Fruit fly (Drosophila melanogaster) Kc167 (cell line): ENCODE data around the gene btsz.

Experiments used
- Myc ChIP-seq: fragments of >200 bp; optimal IDR thresholded peaks from 2 replicates; lab custom pipeline; 2017; ENCODE audit warnings: missing external identifiers
- Sin3A ChIP-seq: fragments of >200 bp; optimal IDR thresholded peaks from 2 replicates; lab custom pipeline; 2018; ENCODE audit warnings: missing external identifiers
- h ChIP-seq: fragments of >200 bp; optimal IDR thresholded peaks from 3 replicates; lab custom pipeline; 2018; ENCODE audit warnings: missing external identifiers
- ttk ChIP-seq: sonication (Bioruptor generic); optimal IDR thresholded peaks from 2 replicates; lab custom pipeline; 2017; ENCODE audit warnings: missing external identifiers

dm6 chr3R:14903837-14904431, 28.6 kb upstream of the btsz start, which contains the start of gene VhaPPA1-1:
- no peak for TF ChIP-seq Sin3A (lab: Kevin White, UChicago)
- TF ChIP-seq Myc (lab: Kevin White, UChicago): no peak
- no peak for TF ChIP-seq ttk (lab: Kevin White, UChicago)
- TF ChIP-seq h (lab: Kevin White, UChicago): no peak
